Worm (Caenorhabditis elegans): ENCODE measurements around the gene C06E1.1.

ce11 chrIII:8573301-8573700 lies 32.3 kb upstream of the C06E1.1 start:
- TF ChIP-seq C06A6.2 (GFP tag; conservative IDR thresholded peaks at IDR 0.05) (no peak), rec-8 (tag; optimal IDR thresholded peaks at IDR 0.05) (no peak), ceh-100 (GFP tag; IDR thresholded peaks at IDR 0.05) (no peak), ztf-3 (GFP tag; optimal IDR thresholded peaks at IDR 0.05) (no peak), madf-6 (GFP tag; IDR thresholded peaks at IDR 0.05) (no peak)
